Fruit fly (Drosophila melanogaster): Measurements from ENCODE around the gene Hmx.

- TF ChIP-seq CG3919 (GFP tag; optimal IDR thresholded peaks at IDR 0.05): no peak
- no peak for TF ChIP-seq CG15336 (GFP tag; IDR thresholded peaks at IDR 0.05)
- no peak for TF ChIP-seq Lpt (GFP tag; optimal IDR thresholded peaks at IDR 0.05)
- no peak for TF ChIP-seq CG4318 (GFP tag; optimal IDR thresholded peaks at IDR 0.05)
- TF ChIP-seq CG6808 (GFP tag; optimal IDR thresholded peaks at IDR 0.05): no peak
- no peak for TF ChIP-seq CG16779 (tag; optimal IDR thresholded peaks at IDR 0.05)
- no peak for TF ChIP-seq Blimp-1 (GFP tag; optimal IDR thresholded peaks at IDR 0.05)
- TF ChIP-seq achi (GFP tag; optimal IDR thresholded peaks at IDR 0.05): no peak
- no peak for TF ChIP-seq Smox (GFP tag; optimal IDR thresholded peaks at IDR 0.05)
- no peak for TF ChIP-seq CG3032 (tag; optimal IDR thresholded peaks at IDR 0.05)
- TF ChIP-seq Ets96B (tag; optimal IDR thresholded peaks at IDR 0.05): no peak
- TF ChIP-seq dsx (GFP tag; optimal IDR thresholded peaks at IDR 0.05; ENCODE audit: poor library complexity, severe bottlenecking): no peak
- no peak for TF ChIP-seq CG31627 (GFP tag; optimal IDR thresholded peaks at IDR 0.05)
These were observed 36.4 kb downstream of the Hmx start, which contains the start of gene Sgs5 for dm6 chr3R:17595084-17595483.

Data from whole organism, prepupa.